Fruit fly (Drosophila melanogaster): ENCODE measurements around the gene Cp18.
A peak's percentile ranks its signal among the peaks of the same experiment; 100 is the strongest.

Gene Cp18

DNA sequence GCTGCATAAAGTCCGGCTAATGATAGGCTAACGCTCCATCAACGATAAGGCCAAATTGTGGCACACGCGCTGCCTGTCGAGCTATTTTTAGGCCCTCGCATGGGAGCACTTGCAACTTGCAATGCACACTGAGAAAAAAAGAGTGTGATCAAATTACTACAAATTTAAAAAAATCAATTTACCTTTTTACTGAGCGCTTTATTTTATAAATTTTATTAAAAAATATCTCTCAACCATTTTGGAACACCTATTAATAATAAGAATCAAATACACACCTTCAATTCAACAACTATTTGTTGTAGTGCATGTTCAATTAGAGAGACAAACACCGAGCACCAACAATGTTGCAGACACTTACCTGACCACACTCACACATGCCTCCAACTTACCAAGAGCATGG is 38.9 kb downstream of the Cp18 start:
- TF ChIP-seq CrebA (GFP tag; optimal IDR thresholded peaks at IDR 0.05; ENCODE audit: borderline replicate concordance), result no peak
- no peak for TF ChIP-seq Hnf4 (GFP tag; optimal IDR thresholded peaks at IDR 0.05)
- no peak for TF ChIP-seq Mio (GFP tag; optimal IDR thresholded peaks at IDR 0.05)
- TF ChIP-seq rgr (GFP tag; optimal IDR thresholded peaks at IDR 0.05), result no peak
- no peak for TF ChIP-seq pan (optimal IDR thresholded peaks at IDR 0.05)
- TF ChIP-seq Dfd (GFP tag; optimal IDR thresholded peaks at IDR 0.05), result no peak
- no peak for TF ChIP-seq dl (GFP tag; optimal IDR thresholded peaks at IDR 0.05; ENCODE audit: insufficient read depth in 1 of 2, partially characterized antibody in 2 of 2)
- TF ChIP-seq Hr78 (GFP tag; optimal IDR thresholded peaks at IDR 0.05), result no peak
- TF ChIP-seq foxo (GFP tag; optimal IDR thresholded peaks at IDR 0.05), result no peak
- no peak for TF ChIP-seq N (GFP tag; optimal IDR thresholded peaks at IDR 0.05)
- TF ChIP-seq h (GFP tag; optimal IDR thresholded peaks at IDR 0.05), result no peak
- TF ChIP-seq tai (GFP tag; optimal IDR thresholded peaks at IDR 0.05), result no peak
- TF ChIP-seq GATAd (GFP tag; optimal IDR thresholded peaks at IDR 0.05), result no peak
- no peak for TF ChIP-seq dsf (GFP tag; optimal IDR thresholded peaks at IDR 0.05; ENCODE audit: borderline replicate concordance)
- TF ChIP-seq Vsx2 (GFP tag; optimal IDR thresholded peaks at IDR 0.05; ENCODE audit: partially characterized antibody), result no peak

DNA sequence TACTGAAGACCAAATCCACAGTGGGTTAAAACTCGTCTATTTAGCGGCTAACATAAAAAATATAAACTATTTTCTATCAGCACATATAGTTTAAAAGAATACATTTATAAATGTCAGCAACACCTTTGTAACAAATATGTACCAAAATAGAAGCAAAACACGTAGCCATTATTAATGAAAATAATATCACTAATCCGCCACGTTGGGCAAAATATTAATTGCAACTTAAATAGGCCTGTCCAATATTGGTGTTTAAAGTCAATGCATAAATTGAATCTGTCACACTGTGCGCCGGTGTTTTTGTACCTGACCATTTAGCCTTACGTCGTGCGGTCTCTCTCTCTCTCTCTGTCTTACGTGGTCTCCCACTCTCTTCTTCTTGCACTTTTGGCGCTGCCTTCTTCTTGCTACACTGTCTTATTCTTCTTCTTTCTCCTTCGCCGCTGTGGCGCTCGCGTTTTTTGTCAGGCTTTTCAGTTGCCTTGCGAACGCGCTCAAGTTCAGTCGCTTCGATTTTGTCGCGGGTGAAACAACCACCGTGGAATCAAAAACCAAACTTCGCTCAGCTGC is 39.5 kb downstream of the Cp18 start:
- TF ChIP-seq Myc (optimal IDR thresholded peaks at IDR 0.05) (no peak), foxo (GFP tag; optimal IDR thresholded peaks at IDR 0.05) (peak; percentile 86 to 97), GATAd (GFP tag; optimal IDR thresholded peaks at IDR 0.05) (peak; percentile 68), dmrt93B (GFP tag; optimal IDR thresholded peaks at IDR 0.05) (peak; percentile 98), Jra (GFP tag; optimal IDR thresholded peaks at IDR 0.05) (peak; percentile 89), ey (GFP tag; optimal IDR thresholded peaks at IDR 0.05) (peak; percentile 98), OdsH (GFP tag; optimal IDR thresholded peaks at IDR 0.05) (peak; percentile 98), tai (GFP tag; optimal IDR thresholded peaks at IDR 0.05) (peak; percentile 94), Hr83 (GFP tag; optimal IDR thresholded peaks at IDR 0.05; ENCODE audit: poor library complexity, severe bottlenecking) (peak; percentile 76), sv (GFP tag; optimal IDR thresholded peaks at IDR 0.05) (peak; percentile 99), rgr (GFP tag; optimal IDR thresholded peaks at IDR 0.05) (peak; percentile 97), pan (optimal IDR thresholded peaks at IDR 0.05) (no peak), jim (GFP tag; optimal IDR thresholded peaks at IDR 0.05) (no peak), Hr78 (GFP tag; optimal IDR thresholded peaks at IDR 0.05) (no peak), sage (GFP tag; optimal IDR thresholded peaks at IDR 0.05) (peak; percentile 93), lola (GFP tag; optimal IDR thresholded peaks at IDR 0.05) (no peak), usp (GFP tag; optimal IDR thresholded peaks at IDR 0.05) (no peak), psq (GFP tag; optimal IDR thresholded peaks at IDR 0.05) (peak; percentile 96), HLH106 (tag; optimal IDR thresholded peaks at IDR 0.05) (peak; percentile 98), CG32264 (GFP tag; optimal IDR thresholded peaks at IDR 0.05) (peak; percentile 87), brk (GFP tag; optimal IDR thresholded peaks at IDR 0.05) (peak; percentile 94), Dfd (GFP tag; optimal IDR thresholded peaks at IDR 0.05) (no peak), Mio (GFP tag; optimal IDR thresholded peaks at IDR 0.05) (peak; percentile 84), h (GFP tag; optimal IDR thresholded peaks at IDR 0.05) (peak; percentile 98), Dif (GFP tag; optimal IDR thresholded peaks at IDR 0.05; ENCODE audit: partially characterized antibody) (peak; percentile 41), N (GFP tag; optimal IDR thresholded peaks at IDR 0.05) (no peak), dl (GFP tag; optimal IDR thresholded peaks at IDR 0.05; ENCODE audit: insufficient read depth in 1 of 2, partially characterized antibody in 2 of 2) (peak; percentile 9 to 73), woc (GFP tag; optimal IDR thresholded peaks at IDR 0.05) (peak; percentile 97), br (GFP tag; optimal IDR thresholded peaks at IDR 0.05) (peak; percentile 97), dsf (GFP tag; optimal IDR thresholded peaks at IDR 0.05; ENCODE audit: borderline replicate concordance) (peak; percentile 82), Sp1 (GFP tag; optimal IDR thresholded peaks at IDR 0.05) (peak; percentile 98), Vsx2 (GFP tag; optimal IDR thresholded peaks at IDR 0.05; ENCODE audit: partially characterized antibody) (peak; percentile 87), CG9705 (GFP tag; optimal IDR thresholded peaks at IDR 0.05) (peak; percentile 98), Abd-B (GFP tag; optimal IDR thresholded peaks at IDR 0.05) (no peak), Rel (GFP tag; optimal IDR thresholded peaks at IDR 0.05) (peak; percentile 86), Rel (tag; optimal IDR thresholded peaks at IDR 0.05) (peak; percentile 78), fru (GFP tag; optimal IDR thresholded peaks at IDR 0.05) (peak; percentile 98), Hnf4 (GFP tag; optimal IDR thresholded peaks at IDR 0.05) (peak; percentile 93), CrebA (GFP tag; optimal IDR thresholded peaks at IDR 0.05; ENCODE audit: borderline replicate concordance) (peak; percentile 70)

Data from whole organism, wandering third instar larva.